Fruit fly (Drosophila melanogaster) whole organism, embryonic: ENCODE data around the gene CG12171.
A peak's percentile ranks its signal among the peaks of the same experiment; 100 is the strongest.

Experiments
- ATbp ChIP-seq: fragments of 200-800 bp; sonication (Bioruptor generic); optimal IDR thresholded peaks from 2 replicates; lab custom pipeline; 2017; ENCODE audit warnings: missing biosample characterization, mild to moderate bottlenecking, missing genetic modification characterization, missing genetic modification reagents
- Aef1 ChIP-seq: fragments of 200-800 bp; sonication (Bioruptor generic); IDR thresholded peaks from 3 replicates; pipeline ENCODE4 v1.3.6; 2022; ENCODE audit warnings: missing biosample characterization, missing genetic modification characterization
- B-H1 ChIP-seq: fragments of 200-800 bp; sonication (Bioruptor generic); IDR thresholded peaks from 3 replicates; pipeline ENCODE4 v1.3.6; 2022; ENCODE audit warnings: missing biosample characterization, missing genetic modification characterization
- CG1024 ChIP-seq: fragments of 200-800 bp; sonication (Bioruptor generic); IDR thresholded peaks from 2 replicates; pipeline ENCODE4 v1.3.6; 2022; ENCODE audit warnings: missing biosample characterization, missing genetic modification characterization
- CG10366 ChIP-seq: fragments of 200-800 bp; sonication (Bioruptor generic); IDR thresholded peaks from 2 replicates; pipeline ENCODE4 v1.3.6; 2022; ENCODE audit warnings: missing biosample characterization, missing genetic modification characterization
- CG10654 ChIP-seq: fragments of 200-800 bp; sonication (Bioruptor generic); optimal IDR thresholded peaks from 2 replicates; lab custom pipeline; 2016; ENCODE audit warnings: missing biosample characterization, missing genetic modification characterization
- CG12219 ChIP-seq: fragments of 200-800 bp; sonication (Bioruptor generic); optimal IDR thresholded peaks from 3 replicates; lab custom pipeline; 2018; ENCODE audit warnings: missing biosample characterization, mild to moderate bottlenecking, missing genetic modification characterization
- CG13894 ChIP-seq: fragments of 200-800 bp; sonication (Bioruptor generic); optimal IDR thresholded peaks from 3 replicates; lab custom pipeline; 2018; ENCODE audit warnings: missing biosample characterization, mild to moderate bottlenecking, missing genetic modification characterization, moderate library complexity
- CG14710 ChIP-seq: fragments of 200-800 bp; sonication (Bioruptor generic); optimal IDR thresholded peaks from 3 replicates; lab custom pipeline; 2019; ENCODE audit warnings: missing biosample characterization, mild to moderate bottlenecking, missing genetic modification characterization, moderate library complexity
- CG1603 ChIP-seq: fragments of 200-800 bp; sonication (Bioruptor generic); optimal IDR thresholded peaks from 2 replicates; lab custom pipeline; 2019; ENCODE audit warnings: missing biosample characterization, mild to moderate bottlenecking, missing genetic modification characterization, moderate library complexity
- CG16815 ChIP-seq: fragments of 200-800 bp; sonication (Bioruptor generic); optimal IDR thresholded peaks from 3 replicates; lab custom pipeline; 2017; ENCODE audit warnings: missing biosample characterization, mild to moderate bottlenecking, missing genetic modification characterization
- CG16863 ChIP-seq: fragments of 200-800 bp; sonication (Bioruptor generic); optimal IDR thresholded peaks from 3 replicates; lab custom pipeline; 2016; ENCODE audit warnings: missing biosample characterization, missing genetic modification characterization
- CG18599 ChIP-seq: fragments of 200-800 bp; sonication (Bioruptor generic); optimal IDR thresholded peaks from 3 replicates; lab custom pipeline; 2017; ENCODE audit warnings: missing biosample characterization, missing genetic modification characterization, mild to moderate bottlenecking, moderate library complexity, missing genetic modification reagents
- CG2199 ChIP-seq: fragments of 200-800 bp; sonication (Bioruptor generic); IDR thresholded peaks from 3 replicates; pipeline ENCODE4 v1.3.6; 2022; ENCODE audit warnings: missing biosample characterization, missing genetic modification characterization
- CG3163 ChIP-seq: fragments of 200-800 bp; sonication (Bioruptor generic); optimal IDR thresholded peaks from 3 replicates; lab custom pipeline; 2016; ENCODE audit warnings: missing biosample characterization, missing genetic modification characterization
- CG3847 ChIP-seq: fragments of 200-800 bp; sonication (Bioruptor generic); IDR thresholded peaks from 2 replicates; pipeline ENCODE4 v1.3.6; 2022; ENCODE audit warnings: missing biosample characterization, missing genetic modification characterization
- CG42726 ChIP-seq: fragments of 200-800 bp; sonication (Bioruptor generic); IDR thresholded peaks from 2 replicates; pipeline ENCODE4 v1.3.6; 2022; ENCODE audit warnings: missing biosample characterization, missing genetic modification characterization; ENCODE audit not compliant: partially characterized antibody
- CG4328 ChIP-seq: fragments of 200-800 bp; sonication (Bioruptor generic); optimal IDR thresholded peaks from 3 replicates; lab custom pipeline; 2017; ENCODE audit warnings: missing biosample characterization, missing genetic modification reagents, missing genetic modification characterization
- CG5180 ChIP-seq: fragments of 200-800 bp; sonication (Bioruptor generic); optimal IDR thresholded peaks from 3 replicates; lab custom pipeline; 2017; ENCODE audit warnings: missing biosample characterization, missing genetic modification characterization, mild to moderate bottlenecking, moderate library complexity, missing genetic modification reagents
- CG6175 ChIP-seq: fragments of 200-800 bp; sonication (Bioruptor generic); IDR thresholded peaks from 3 replicates; pipeline ENCODE4 v1.3.6; 2022; ENCODE audit warnings: missing biosample characterization, missing genetic modification characterization
- CG6254 ChIP-seq: fragments of 200-800 bp; sonication (Bioruptor generic); optimal IDR thresholded peaks from 3 replicates; lab custom pipeline; 2017; ENCODE audit warnings: mild to moderate bottlenecking, missing biosample characterization, missing genetic modification reagents, missing genetic modification characterization
- CG6272 ChIP-seq: fragments of 200-800 bp; sonication (Bioruptor generic); IDR thresholded peaks from 2 replicates; pipeline ENCODE4 v1.3.6; 2022; ENCODE audit warnings: missing biosample characterization, missing genetic modification characterization
- CG7271 ChIP-seq: fragments of 200-800 bp; sonication (Bioruptor generic); optimal IDR thresholded peaks from 2 replicates; lab custom pipeline; 2018; ENCODE audit warnings: missing biosample characterization, mild to moderate bottlenecking, missing genetic modification characterization, moderate library complexity
- CG7372 ChIP-seq: fragments of 200-800 bp; sonication (Bioruptor generic); IDR thresholded peaks from 2 replicates; pipeline ENCODE4 v1.3.6; 2022; ENCODE audit warnings: missing biosample characterization, missing genetic modification characterization
- CG8924 ChIP-seq: fragments of 200-800 bp; optimal IDR thresholded peaks from 3 replicates; lab custom pipeline; 2019; ENCODE audit warnings: missing biosample characterization, mild to moderate bottlenecking, missing genetic modification characterization, moderate library complexity
- E2f2 ChIP-seq: fragments of 200-800 bp; sonication (Bioruptor generic); IDR thresholded peaks from 2 replicates; pipeline ENCODE4 v1.3.6; 2022; ENCODE audit warnings: missing biosample characterization, missing genetic modification characterization
- Ets97D ChIP-seq: fragments of 200-800 bp; sonication (Bioruptor generic); optimal IDR thresholded peaks from 3 replicates; lab custom pipeline; 2016; ENCODE audit warnings: missing biosample characterization, missing genetic modification characterization
- Hmr ChIP-seq: fragments of 200-800 bp; sonication (Bioruptor generic); optimal IDR thresholded peaks from 3 replicates; lab custom pipeline; 2017; ENCODE audit warnings: mild to moderate bottlenecking, missing biosample characterization, missing genetic modification reagents, missing genetic modification characterization
- MBD-R2 ChIP-seq: fragments of 200-800 bp; sonication (Bioruptor generic); IDR thresholded peaks from 2 replicates; pipeline ENCODE4 v1.3.6; 2022; ENCODE audit warnings: missing biosample characterization, missing genetic modification characterization
- Mrtf ChIP-seq: fragments of 200-800 bp; sonication (Bioruptor generic); IDR thresholded peaks from 3 replicates; pipeline ENCODE4 v1.3.6; 2022; ENCODE audit warnings: missing biosample characterization, missing genetic modification characterization
- Stat92E ChIP-seq, 3 experiments: fragments of >200 bp in 2 of 3; fragments of 200-800 bp in 1 of 3; sonication (Bioruptor generic) in 1 of 3; optimal IDR thresholded peaks; 2 replicates each; lab custom pipeline; 2017 to 2019; ENCODE audit warnings: missing biosample characterization in 3 of 3, missing genetic modification characterization in 3 of 3, mild to moderate bottlenecking in 1 of 3, moderate library complexity in 1 of 3
- al ChIP-seq: fragments of 200-800 bp; sonication (Bioruptor generic); IDR thresholded peaks from 2 replicates; pipeline ENCODE4 v1.3.6; 2022; ENCODE audit warnings: missing biosample characterization, missing genetic modification characterization
- aop ChIP-seq: fragments of 200-800 bp; sonication (Bioruptor generic); IDR thresholded peaks from 2 replicates; pipeline ENCODE4 v1.3.6; 2022; ENCODE audit warnings: missing biosample characterization, missing genetic modification characterization
- ci ChIP-seq: fragments of 200-800 bp; sonication (Bioruptor generic); IDR thresholded peaks from 3 replicates; pipeline ENCODE4 v1.3.6; 2022; ENCODE audit warnings: missing biosample characterization, missing genetic modification characterization
- ewg ChIP-seq: fragments of 200-800 bp; sonication (Bioruptor generic); optimal IDR thresholded peaks from 3 replicates; lab custom pipeline; 2017; ENCODE audit warnings: mild to moderate bottlenecking, missing biosample characterization, missing genetic modification reagents, missing genetic modification characterization
- ind ChIP-seq: fragments of 200-800 bp; sonication (Bioruptor generic); optimal IDR thresholded peaks from 3 replicates; lab custom pipeline; 2016; ENCODE audit warnings: missing biosample characterization, missing genetic modification characterization
- inv ChIP-seq: fragments of 200-800 bp; sonication (Bioruptor generic); IDR thresholded peaks from 2 replicates; pipeline ENCODE4 v1.3.6; 2022; ENCODE audit warnings: missing biosample characterization, missing genetic modification characterization; ENCODE audit not compliant: partially characterized antibody
- jigr1 ChIP-seq: fragments of 200-800 bp; sonication (Bioruptor generic); IDR thresholded peaks from 3 replicates; pipeline ENCODE4 v1.3.6; 2022; ENCODE audit warnings: missing biosample characterization, missing genetic modification characterization
- ken ChIP-seq: fragments of 200-800 bp; sonication (Bioruptor generic); IDR thresholded peaks from 3 replicates; pipeline ENCODE4 v1.3.6; 2022; ENCODE audit warnings: missing biosample characterization, missing genetic modification characterization
- phol ChIP-seq: fragments of 200-800 bp; sonication (Bioruptor generic); optimal IDR thresholded peaks from 3 replicates; lab custom pipeline; 2018; ENCODE audit warnings: missing biosample characterization, mild to moderate bottlenecking, missing genetic modification characterization, moderate library complexity
- rib ChIP-seq: fragments of 200-800 bp; sonication (Bioruptor generic); IDR thresholded peaks from 2 replicates; pipeline ENCODE4 v1.3.6; 2022; ENCODE audit warnings: missing biosample characterization, missing genetic modification characterization
- sd ChIP-seq: fragments of 200-800 bp; sonication (Bioruptor generic); optimal IDR thresholded peaks from 3 replicates; lab custom pipeline; 2018; ENCODE audit warnings: missing biosample characterization, mild to moderate bottlenecking, missing genetic modification characterization, moderate library complexity
- seq ChIP-seq: fragments of 200-800 bp; sonication (Bioruptor generic); IDR thresholded peaks from 2 replicates; pipeline ENCODE4 v1.3.6; 2022; ENCODE audit warnings: missing biosample characterization, missing genetic modification characterization
- sqz ChIP-seq: fragments of 200-800 bp; sonication (Bioruptor generic); optimal IDR thresholded peaks from 3 replicates; lab custom pipeline; 2018; ENCODE audit warnings: missing biosample characterization, mild to moderate bottlenecking, missing genetic modification characterization
- tgo ChIP-seq: fragments of 200-800 bp; sonication (Bioruptor generic); IDR thresholded peaks from 3 replicates; pipeline ENCODE4 v1.3.6; 2022; ENCODE audit warnings: missing biosample characterization, missing genetic modification characterization
- toy ChIP-seq: fragments of 200-800 bp; sonication (Bioruptor generic); IDR thresholded peaks from 2 replicates; pipeline ENCODE4 v1.3.6; 2022; ENCODE audit warnings: missing biosample characterization, missing genetic modification characterization
- trem ChIP-seq: fragments of 200-800 bp; optimal IDR thresholded peaks from 3 replicates; lab custom pipeline; 2019; ENCODE audit warnings: missing biosample characterization, mild to moderate bottlenecking, missing genetic modification characterization, moderate library complexity
- vnd ChIP-seq: fragments of 200-800 bp; sonication (Bioruptor generic); IDR thresholded peaks from 3 replicates; pipeline ENCODE4 v1.3.6; 2022; ENCODE audit warnings: missing biosample characterization, missing genetic modification characterization; ENCODE audit not compliant: partially characterized antibody
- zf30C ChIP-seq: fragments of 200-800 bp; sonication (Bioruptor generic); optimal IDR thresholded peaks from 3 replicates; lab custom pipeline; 2018; ENCODE audit warnings: missing biosample characterization, mild to moderate bottlenecking, missing genetic modification characterization
- zfh1 ChIP-seq: fragments of 200-800 bp; sonication (Bioruptor generic); IDR thresholded peaks from 3 replicates; pipeline ENCODE4 v1.3.6; 2022; ENCODE audit warnings: missing biosample characterization, missing genetic modification characterization

CG12171 gene

dm6 chr3R:5660198-5660893 is 26.9 kb downstream of the CG12171 start, which contains the start of gene Wdr33 (continued):
- TF ChIP-seq CG13894 (no peak), CG2199 (GFP tag; lab: Robert Waterston, UW) (no peak), CG42726 (GFP tag; lab: Robert Waterston, UW) (peak; percentile 68; the same call in 1 of the 2 replicates), phol (tag; lab: Kevin White, UChicago) (no peak), CG16815 (GFP tag; lab: Kevin White, UChicago) (peak; percentile 30), CG16863 (no peak), jigr1 (GFP tag; lab: Robert Waterston, UW) (peak; percentile 42; the same call in 2 of the 3 replicates), seq (GFP tag; lab: Robert Waterston, UW) (no peak), E2f2 (GFP tag; lab: Robert Waterston, UW) (no peak), CG8924 (tag; lab: Kevin White, UChicago) (peak; percentile 36), CG6254 (no peak), al (GFP tag; lab: Robert Waterston, UW) (peak; percentile 28; the same call in 1 of the 2 replicates), CG7271 (tag; lab: Kevin White, UChicago) (no peak), CG14710 (tag; lab: Kevin White, UChicago) (peak; percentile 59), sqz (GFP tag; lab: Kevin White, UChicago) (no peak), ATbp (GFP tag; lab: Kevin White, UChicago) (no peak), zf30C (GFP tag; lab: Kevin White, UChicago) (no peak), CG3163 (GFP tag; lab: Kevin White, UChicago) (no peak), Ets97D (GFP tag; lab: Kevin White, UChicago) (no peak), CG12219 (GFP tag; lab: Kevin White, UChicago) (no peak), toy (no peak), CG18599 (GFP tag; lab: Kevin White, UChicago) (peak; percentile 12), CG6272 (GFP tag; lab: Robert Waterston, UW) (0 out of 2 replicates have a peak, but pooled peaks have one; percentile 19), B-H1 (no peak), CG1603 (no peak), zfh1 (GFP tag; lab: Robert Waterston, UW) (no peak), Hmr (peak; percentile 60), sd (tag; lab: Kevin White, UChicago) (no peak), CG7372 (GFP tag; lab: Robert Waterston, UW) (no peak), Mrtf (no peak), tgo (GFP tag; lab: Robert Waterston, UW) (no peak), ind (GFP tag; lab: Kevin White, UChicago) (peak; percentile 38), aop (GFP tag; lab: Robert Waterston, UW) (no peak), CG10654 (GFP tag; lab: Kevin White, UChicago) (peak; percentile 18), ci (GFP tag; lab: Robert Waterston, UW) (no peak; the same call in 2 of the 3 replicates), ken (GFP tag; lab: Robert Waterston, UW) (0 out of 3 replicates have a peak, but pooled peaks have one; percentile 23), ewg (GFP tag; lab: Kevin White, UChicago) (no peak), CG10366 (GFP tag; lab: Robert Waterston, UW) (peak; percentile 38; the same call in 1 of the 2 replicates), CG6175 (no peak), Aef1 (GFP tag; lab: Robert Waterston, UW) (no peak), rib (no peak), CG5180 (GFP tag; lab: Kevin White, UChicago) (no peak), Stat92E (GFP tag; optimal IDR thresholded peaks at IDR 0.05; lab: Kevin White, UChicago) (no peak), trem (tag; lab: Kevin White, UChicago) (peak; percentile 15), vnd (GFP tag; lab: Robert Waterston, UW) (peak; percentile 88), CG4328 (GFP tag; lab: Kevin White, UChicago) (no peak), MBD-R2 (GFP tag; lab: Robert Waterston, UW) (peak; percentile 51), CG3847 (GFP tag; lab: Robert Waterston, UW) (peak; percentile 34; the same call in 1 of the 2 replicates), inv (GFP tag; lab: Robert Waterston, UW) (peak; percentile 91), CG1024 (GFP tag; lab: Robert Waterston, UW) (no peak)
